Worm (Caenorhabditis elegans): Measurements from ENCODE around the gene nhr-189.

- no peak for TF ChIP-seq lin-13 (GFP tag; optimal IDR thresholded peaks at IDR 0.05)
- no peak for TF ChIP-seq egl-27 (tag; optimal IDR thresholded peaks at IDR 0.05)
- TF ChIP-seq ama-1 (optimal IDR thresholded peaks at IDR 0.05), result no peak
- TF ChIP-seq dpl-1 (GFP tag; optimal IDR thresholded peaks at IDR 0.05), result no peak
Observed at ce11 chrV:3812291-3812690, 47.8 kb downstream of the nhr-189 start, which contains the start of gene scl-12.
